Worm (Caenorhabditis elegans) whole organism, midembryonic: ENCODE results near the gene gos-28.

ENCODE experiments used
- T22C8.4 ChIP-seq: fragments of 200-800 bp; sonication (Bioruptor generic); IDR thresholded peaks from 2 replicates; pipeline ENCODE4 v1.3.6; 2022; ENCODE audit warnings: missing genetic modification characterization, missing compliant biosample characterization
- flt-1 ChIP-seq: fragments of 200-800 bp; sonication (Bioruptor generic); IDR thresholded peaks from 2 replicates; pipeline ENCODE4 v1.3.6; 2022; ENCODE audit warnings: missing genetic modification characterization, missing compliant biosample characterization
- med-1 ChIP-seq: sonication (generic microtip); optimal IDR thresholded peaks from 2 replicates; lab custom pipeline; 2017; ENCODE audit warnings: missing genetic modification characterization, mild to moderate bottlenecking, missing compliant biosample characterization, antibody characterized with exemption, missing genetic modification reagents; ENCODE audit not compliant: insufficient read depth
- ref-1 ChIP-seq: fragments of 200-800 bp; sonication (Bioruptor generic); conservative IDR thresholded peaks from 2 replicates; pipeline ENCODE4 v1.3.6; 2022; ENCODE audit warnings: missing genetic modification reagents, missing genetic modification characterization, missing compliant biosample characterization
- tab-1 ChIP-seq: fragments of 200-800 bp; sonication (Bioruptor generic); IDR thresholded peaks from 2 replicates; pipeline ENCODE4 v1.3.6; 2022; ENCODE audit warnings: missing genetic modification characterization, missing compliant biosample characterization
- ztf-29 ChIP-seq: fragments of 200-800 bp; sonication (Bioruptor generic); IDR thresholded peaks from 2 replicates; pipeline ENCODE4 v1.3.6; 2022; ENCODE audit warnings: missing genetic modification reagents, missing genetic modification characterization, missing compliant biosample characterization

ce11 chrIII:7305649-7305977, 43.4 kb downstream of the gos-28 start:
- TF ChIP-seq ref-1 (GFP tag; lab: Robert Waterston, UW) (no peak), T22C8.4 (no peak), med-1 (GFP tag; lab: Kevin White, UChicago) (no peak), tab-1 (GFP tag; lab: Robert Waterston, UW) (no peak), ztf-29 (GFP tag; lab: Robert Waterston, UW) (no peak), flt-1 (GFP tag; lab: Robert Waterston, UW) (no peak)
